Worm (Caenorhabditis elegans) whole organism, young adult: ENCODE measurements around the gene T16H12.9.

Source experiments
- B0035.1 ChIP-seq: sonication (generic microtip); optimal IDR thresholded peaks from 2 replicates; lab custom pipeline; 2016; ENCODE audit warnings: missing genetic modification characterization, mild to moderate bottlenecking, missing compliant biosample characterization, missing genotype, missing genetic modification reagents
- B0336.3 ChIP-seq: fragments of 200-800 bp; sonication (Bioruptor generic); IDR thresholded peaks from 2 replicates; pipeline ENCODE4 v1.3.6; 2022; ENCODE audit warnings: missing genetic modification characterization, missing compliant biosample characterization
- C06A6.2 ChIP-seq: fragments of 200-800 bp; sonication (Bioruptor generic); conservative IDR thresholded peaks from 2 replicates; pipeline ENCODE4 v1.3.6; 2022; ENCODE audit warnings: missing genetic modification characterization, missing compliant biosample characterization
- Y53G8AR.9 ChIP-seq: fragments of 200-800 bp; sonication (Bioruptor generic); conservative IDR thresholded peaks from 2 replicates; pipeline ENCODE4 v1.3.6; 2022; ENCODE audit warnings: missing genetic modification reagents, missing genetic modification characterization, missing compliant biosample characterization
- Y67H2A.10 ChIP-seq: fragments of 200-800 bp; sonication (Bioruptor generic); conservative IDR thresholded peaks from 2 replicates; pipeline ENCODE4 v1.3.6; 2022; ENCODE audit warnings: missing genetic modification reagents, missing genetic modification characterization, missing compliant biosample characterization
- atf-7 ChIP-seq: sonication (generic microtip); optimal IDR thresholded peaks from 2 replicates; lab custom pipeline; 2017; ENCODE audit warnings: mild to moderate bottlenecking, missing genetic modification characterization, missing compliant biosample characterization
- attf-3 ChIP-seq: fragments of 200-800 bp; sonication (Bioruptor generic); conservative IDR thresholded peaks from 2 replicates; pipeline ENCODE4 v1.3.6; 2022; ENCODE audit warnings: missing genetic modification reagents, missing genetic modification characterization, missing compliant biosample characterization
- ceh-100 ChIP-seq: fragments of 200-800 bp; sonication (Bioruptor generic); IDR thresholded peaks from 2 replicates; pipeline ENCODE4 v1.3.6; 2022; ENCODE audit warnings: missing genetic modification reagents, missing genetic modification characterization, missing compliant biosample characterization
- efl-1 ChIP-seq: fragments of 150-350 bp; optimal IDR thresholded peaks from 2 replicates; lab custom pipeline; 2014; ENCODE audit warnings: missing biosample characterization, missing genetic modification reagents, missing genetic modification characterization
- hsf-1 ChIP-seq: fragments of 200-800 bp; sonication (Bioruptor generic); IDR thresholded peaks from 2 replicates; pipeline ENCODE4 v1.3.6; 2022; ENCODE audit warnings: missing genetic modification reagents, missing genetic modification characterization, missing compliant biosample characterization
- lin-26 ChIP-seq: fragments of 200-800 bp; sonication (Bioruptor generic); IDR thresholded peaks from 2 replicates; pipeline ENCODE4 v1.3.6; 2022; ENCODE audit warnings: missing genetic modification reagents, missing genetic modification characterization, missing compliant biosample characterization
- lin-35 ChIP-seq, 3 experiments: fragments of 150-350 bp in 2 of 3; sonication (generic microtip) in 1 of 3; optimal IDR thresholded peaks; 2 replicates each; lab custom pipeline; 2014 to 2018; ENCODE audit warnings: missing biosample characterization in 3 of 3, missing genetic modification characterization in 3 of 3, missing genetic modification reagents in 3 of 3
- madf-10 ChIP-seq: sonication (generic microtip); optimal IDR thresholded peaks from 2 replicates; lab custom pipeline; 2016; ENCODE audit warnings: mild to moderate bottlenecking, missing genetic modification characterization, missing compliant biosample characterization
- mes-4 ChIP-seq: sonication (generic microtip); optimal IDR thresholded peaks from 2 replicates; lab custom pipeline; 2016; ENCODE audit warnings: missing genotype, missing genetic modification characterization, missing compliant biosample characterization
- mxl-1 ChIP-seq: sonication (generic microtip); optimal IDR thresholded peaks from 2 replicates; lab custom pipeline; 2016; ENCODE audit warnings: missing genetic modification characterization, missing compliant biosample characterization
- nfya-1 ChIP-seq: sonication (generic microtip); optimal IDR thresholded peaks from 2 replicates; lab custom pipeline; 2017; ENCODE audit warnings: antibody characterized with exemption, missing compliant biosample characterization, missing genetic modification characterization, borderline replicate concordance; ENCODE audit not compliant: insufficient read depth
- nhr-27 ChIP-seq: fragments of 200-800 bp; sonication (Bioruptor generic); optimal IDR thresholded peaks from 2 replicates; lab custom pipeline; 2018; ENCODE audit warnings: mild to moderate bottlenecking, missing genetic modification characterization, moderate library complexity, missing compliant biosample characterization
- tbp1 ChIP-seq: fragments of 200-800 bp; sonication (Bioruptor generic); optimal IDR thresholded peaks from 2 replicates; lab custom pipeline; 2018; ENCODE audit warnings: mild to moderate bottlenecking, missing genetic modification characterization, missing compliant biosample characterization
- unc-62 ChIP-seq: fragments of 150-350 bp; optimal IDR thresholded peaks from 2 replicates; lab custom pipeline; 2014; ENCODE audit warnings: missing biosample characterization, missing genetic modification reagents, missing genetic modification characterization
- zim-3 ChIP-seq: sonication (generic microtip); optimal IDR thresholded peaks from 2 replicates; lab custom pipeline; 2017; ENCODE audit warnings: mild to moderate bottlenecking, missing genetic modification characterization, moderate library complexity, missing compliant biosample characterization

The T16H12.9 gene

ce11 chrIII:10156269-10156668 is 47.2 kb downstream of the T16H12.9 start (continued):
- TF ChIP-seq Y67H2A.10 (GFP tag; lab: Robert Waterston, UW) (no peak), lin-26 (GFP tag; lab: Robert Waterston, UW) (no peak), madf-10 (no peak), hsf-1 (GFP tag; lab: Robert Waterston, UW) (no peak)
- TF ChIP-seq, all 124 proteins: peak for 0

ce11 chrIII:10160385-10160784 is 51.3 kb downstream of the T16H12.9 start, which contains the start of the genes K08E5.5 and mua-3:
K08E5.5 (minus strand) TSS chrIII:10160485.
mua-3 (plus strand) TSS chrIII:10160697.
- TF ChIP-seq B0336.3: no peak
- TF ChIP-seq ceh-100 (GFP tag; lab: Robert Waterston, UW): no peak
- TF ChIP-seq mxl-1 (tag; lab: Kevin White, UChicago): no peak
- no peak for TF ChIP-seq attf-3
- TF ChIP-seq tbp1: no peak
- no peak for TF ChIP-seq efl-1
- TF ChIP-seq zim-3 (tag; lab: Kevin White, UChicago): no peak
- no peak for TF ChIP-seq mes-4 (tag; lab: Kevin White, UChicago)
- TF ChIP-seq B0035.1 (tag; lab: Kevin White, UChicago): no peak
- no peak for TF ChIP-seq Y53G8AR.9 (GFP tag; lab: Robert Waterston, UW)
- TF ChIP-seq atf-7 (tag; lab: Kevin White, UChicago): no peak
- TF ChIP-seq unc-62 (GFP tag; lab: Kevin White, UChicago): no peak
- TF ChIP-seq C06A6.2 (GFP tag; lab: Robert Waterston, UW): no peak
- no peak for TF ChIP-seq nhr-27 (tag; lab: Kevin White, UChicago)
- TF ChIP-seq madf-10: no peak
- no peak for TF ChIP-seq lin-35 (GFP tag; optimal IDR thresholded peaks at IDR 0.05; lab: Kevin White, UChicago)
- no peak for TF ChIP-seq Y67H2A.10 (GFP tag; lab: Robert Waterston, UW)
- TF ChIP-seq nfya-1 (tag; lab: Kevin White, UChicago): no peak
